Worm (Caenorhabditis elegans) whole organism, midembryonic: ENCODE data around the gene C16C8.20.

Experiments
- T22C8.4 ChIP-seq: fragments of 200-800 bp; sonication (Bioruptor generic); IDR thresholded peaks from 2 replicates; pipeline ENCODE4 v1.3.6; 2022; ENCODE audit warnings: missing genetic modification characterization, missing compliant biosample characterization
- cog-1 ChIP-seq: sonication (generic microtip); optimal IDR thresholded peaks from 2 replicates; lab custom pipeline; 2016; ENCODE audit warnings: missing genetic modification characterization, missing compliant biosample characterization
- flt-1 ChIP-seq: fragments of 200-800 bp; sonication (Bioruptor generic); IDR thresholded peaks from 2 replicates; pipeline ENCODE4 v1.3.6; 2022; ENCODE audit warnings: missing genetic modification characterization, missing compliant biosample characterization
- klf-2 ChIP-seq: fragments of 200-800 bp; sonication (Bioruptor generic); conservative IDR thresholded peaks from 2 replicates; pipeline ENCODE4 v1.3.6; 2022; ENCODE audit warnings: missing genetic modification reagents, missing genetic modification characterization, missing compliant biosample characterization
- med-1 ChIP-seq: sonication (generic microtip); optimal IDR thresholded peaks from 2 replicates; lab custom pipeline; 2017; ENCODE audit warnings: missing genetic modification characterization, mild to moderate bottlenecking, missing compliant biosample characterization, antibody characterized with exemption, missing genetic modification reagents; ENCODE audit not compliant: insufficient read depth
- ref-1 ChIP-seq: fragments of 200-800 bp; sonication (Bioruptor generic); conservative IDR thresholded peaks from 2 replicates; pipeline ENCODE4 v1.3.6; 2022; ENCODE audit warnings: missing genetic modification reagents, missing genetic modification characterization, missing compliant biosample characterization
- tab-1 ChIP-seq: fragments of 200-800 bp; sonication (Bioruptor generic); IDR thresholded peaks from 2 replicates; pipeline ENCODE4 v1.3.6; 2022; ENCODE audit warnings: missing genetic modification characterization, missing compliant biosample characterization
- ztf-23 ChIP-seq: fragments of 200-800 bp; sonication (Bioruptor generic); IDR thresholded peaks from 2 replicates; pipeline ENCODE4 v1.3.6; 2022; ENCODE audit warnings: missing genetic modification reagents, missing genetic modification characterization, missing compliant biosample characterization
- ztf-29 ChIP-seq: fragments of 200-800 bp; sonication (Bioruptor generic); IDR thresholded peaks from 2 replicates; pipeline ENCODE4 v1.3.6; 2022; ENCODE audit warnings: missing genetic modification reagents, missing genetic modification characterization, missing compliant biosample characterization

Gene C16C8.20

ce11 chrII:3446647-3447046 is at the start of gene C16C8.20, which contains the start of gene gldi-6:
Gene C16C8.20 (plus strand): TSS chrII:3446947.
Gene gldi-6 (plus strand): TSS chrII:3446947.
- TF ChIP-seq tab-1 (no peak), ref-1 (GFP tag; lab: Robert Waterston, UW) (no peak), ztf-23 (no peak)

- no peak for TF ChIP-seq tab-1
- TF ChIP-seq klf-2 (GFP tag; lab: Robert Waterston, UW), result no peak
- no peak for TF ChIP-seq med-1 (GFP tag; lab: Kevin White, UChicago)
- TF ChIP-seq ref-1 (GFP tag; lab: Robert Waterston, UW), result no peak
- no peak for TF ChIP-seq ztf-29 (GFP tag; lab: Robert Waterston, UW)
- no peak for TF ChIP-seq cog-1
- TF ChIP-seq flt-1 (GFP tag; lab: Robert Waterston, UW), result no peak
- no peak for TF ChIP-seq T22C8.4 (GFP tag; lab: Robert Waterston, UW)
- TF ChIP-seq ztf-23, result no peak
Observed at ce11 chrII:3399212-3399611, 47.5 kb upstream of the C16C8.20 start, which contains the start of gene nep-9. Gene nep-9 (minus strand): TSS chrII:3399312.

- TF ChIP-seq med-1 (GFP tag; lab: Kevin White, UChicago), result no peak
- no peak for TF ChIP-seq klf-2 (GFP tag; lab: Robert Waterston, UW)
- no peak for TF ChIP-seq T22C8.4 (GFP tag; lab: Robert Waterston, UW)
Observed at ce11 chrII:3402854-3403253, 43.9 kb upstream of the C16C8.20 start, which contains the start of gene nep-10. Gene nep-10 (minus strand): TSS chrII:3402954.

- TF ChIP-seq cog-1, result no peak
- TF ChIP-seq ztf-23, result no peak
- TF ChIP-seq klf-2 (GFP tag; lab: Robert Waterston, UW), result no peak
- TF ChIP-seq T22C8.4 (GFP tag; lab: Robert Waterston, UW), result no peak
- no peak for TF ChIP-seq med-1 (GFP tag; lab: Kevin White, UChicago)
- TF ChIP-seq ztf-29 (GFP tag; lab: Robert Waterston, UW), result no peak
- TF ChIP-seq ref-1 (GFP tag; lab: Robert Waterston, UW), result no peak
- no peak for TF ChIP-seq tab-1
- no peak for TF ChIP-seq flt-1 (GFP tag; lab: Robert Waterston, UW)
Observed at ce11 chrII:3403535-3403934, 43.2 kb upstream of the C16C8.20 start, which contains the start of gene nep-8. Gene nep-8 (plus strand): TSS chrII:3403835.

- TF ChIP-seq med-1 (GFP tag; lab: Kevin White, UChicago) (no peak), ref-1 (GFP tag; lab: Robert Waterston, UW) (no peak), ztf-29 (GFP tag; lab: Robert Waterston, UW) (no peak), klf-2 (GFP tag; lab: Robert Waterston, UW) (no peak), flt-1 (GFP tag; lab: Robert Waterston, UW) (no peak), cog-1 (no peak), ztf-23 (no peak), tab-1 (no peak), T22C8.4 (GFP tag; lab: Robert Waterston, UW) (no peak)
Observed at ce11 chrII:3414383-3414910, 32.3 kb upstream of the C16C8.20 start, which contains the start of the genes F18A12.7 and F18A12.2. Gene F18A12.7 (minus strand): TSS chrII:3414483. Gene F18A12.2 (plus strand): TSS chrII:3414860.

ce11 chrII:3416528-3416927 is 30.2 kb upstream of the C16C8.20 start, which contains the start of gene nep-6:
Gene nep-6 (plus strand): TSS chrII:3416828.
- TF ChIP-seq ztf-29 (GFP tag; lab: Robert Waterston, UW), result no peak
- no peak for TF ChIP-seq tab-1
- no peak for TF ChIP-seq ztf-23
- no peak for TF ChIP-seq klf-2 (GFP tag; lab: Robert Waterston, UW)
- no peak for TF ChIP-seq T22C8.4 (GFP tag; lab: Robert Waterston, UW)
- TF ChIP-seq cog-1, result no peak
- no peak for TF ChIP-seq flt-1 (GFP tag; lab: Robert Waterston, UW)
- TF ChIP-seq med-1 (GFP tag; lab: Kevin White, UChicago), result no peak
- TF ChIP-seq ref-1 (GFP tag; lab: Robert Waterston, UW), result no peak

ce11 chrII:3422938-3423337 is 23.8 kb upstream of the C16C8.20 start:
- TF ChIP-seq ref-1 (GFP tag; lab: Robert Waterston, UW), result no peak

- TF ChIP-seq tab-1, result no peak
- no peak for TF ChIP-seq med-1 (GFP tag; lab: Kevin White, UChicago)
- no peak for TF ChIP-seq T22C8.4 (GFP tag; lab: Robert Waterston, UW)
Observed at ce11 chrII:3425433-3425832, 21.3 kb upstream of the C16C8.20 start, which contains the start of gene nep-11. Gene nep-11 (minus strand): TSS chrII:3425533.

- TF ChIP-seq tab-1 (no peak), ref-1 (GFP tag; lab: Robert Waterston, UW) (no peak), ztf-23 (peak; percentile 56; the same call in 1 of the 2 replicates), T22C8.4 (GFP tag; lab: Robert Waterston, UW) (0 out of 2 replicates have a peak, but pooled peaks have one; percentile 16)
Observed at ce11 chrII:3428158-3428704, 18.5 kb upstream of the C16C8.20 start.

ce11 chrII:3429400-3429799 is 17.3 kb upstream of the C16C8.20 start, which contains the start of gene C16C8.18:
Gene C16C8.18 (plus strand): TSS chrII:3429700.
- TF ChIP-seq flt-1 (GFP tag; lab: Robert Waterston, UW) (no peak), klf-2 (GFP tag; lab: Robert Waterston, UW) (no peak), med-1 (GFP tag; lab: Kevin White, UChicago) (no peak), T22C8.4 (GFP tag; lab: Robert Waterston, UW) (no peak), tab-1 (no peak), ztf-23 (no peak), ztf-29 (GFP tag; lab: Robert Waterston, UW) (no peak), cog-1 (no peak), ref-1 (GFP tag; lab: Robert Waterston, UW) (no peak)
